Worm (Caenorhabditis elegans) whole organism, mixed stage, embryonic: ENCODE results near the gene C12D5.5.

Source experiments
- bed-3 ChIP-seq: fragments of 200-800 bp; sonication (Bioruptor generic); optimal IDR thresholded peaks from 3 replicates; lab custom pipeline; 2018; ENCODE audit warnings: mild to moderate bottlenecking, missing genetic modification characterization, moderate library complexity, missing compliant biosample characterization
- blmp-1 ChIP-seq: fragments of 150-350 bp; optimal IDR thresholded peaks from 2 replicates; lab custom pipeline; 2014; ENCODE audit warnings: missing biosample characterization, missing genetic modification characterization
- ces-1 ChIP-seq: fragments of 150-350 bp; optimal IDR thresholded peaks from 2 replicates; lab custom pipeline; 2014; ENCODE audit warnings: missing biosample characterization, missing genetic modification reagents, missing genetic modification characterization
- lin-13 ChIP-seq: fragments of 150-350 bp; optimal IDR thresholded peaks from 2 replicates; lab custom pipeline; 2014; ENCODE audit warnings: missing biosample characterization, missing genetic modification characterization
- lin-32 ChIP-seq: fragments of 200-800 bp; sonication (Bioruptor generic); optimal IDR thresholded peaks from 2 replicates; lab custom pipeline; 2018; ENCODE audit warnings: mild to moderate bottlenecking, missing genetic modification characterization, missing compliant biosample characterization
- lsy-2 ChIP-seq: fragments of 150-350 bp; optimal IDR thresholded peaks from 2 replicates; lab custom pipeline; 2014; ENCODE audit warnings: missing biosample characterization, missing genetic modification characterization
- mep-1 ChIP-seq: fragments of 150-350 bp; optimal IDR thresholded peaks from 2 replicates; lab custom pipeline; 2017; ENCODE audit warnings: missing biosample characterization, missing genetic modification reagents, missing genetic modification characterization, inconsistent platforms
- pha-4 ChIP-seq: fragments of 150-350 bp; optimal IDR thresholded peaks from 2 replicates; lab custom pipeline; 2018; ENCODE audit warnings: missing biosample characterization, missing genetic modification reagents, missing genetic modification characterization
- snpc-4 ChIP-seq: fragments of 150-350 bp; optimal IDR thresholded peaks from 2 replicates; lab custom pipeline; 2014; ENCODE audit warnings: missing biosample characterization, missing genetic modification characterization
- sptf-1 ChIP-seq: sonication (generic microtip); optimal IDR thresholded peaks from 2 replicates; lab custom pipeline; 2017; ENCODE audit warnings: mild to moderate bottlenecking, missing genetic modification characterization, moderate library complexity, missing compliant biosample characterization
- unc-39 ChIP-seq: fragments of 150-350 bp; optimal IDR thresholded peaks from 2 replicates; lab custom pipeline; 2014; ENCODE audit warnings: missing biosample characterization, missing genetic modification characterization
- unc-62 ChIP-seq: fragments of 150-350 bp; optimal IDR thresholded peaks from 2 replicates; lab custom pipeline; 2014; ENCODE audit warnings: missing biosample characterization, missing genetic modification reagents, missing genetic modification characterization
- ztf-11 ChIP-seq: fragments of 150-350 bp; optimal IDR thresholded peaks from 2 replicates; lab custom pipeline; 2014; ENCODE audit warnings: missing biosample characterization, missing genetic modification characterization

ce11 chrV:7647147-7647546 lies 20.9 kb upstream of the C12D5.5 start:
- TF ChIP-seq lsy-2 (tag; lab: Kevin White, UChicago) (no peak), mep-1 (tag; lab: Kevin White, UChicago) (no peak), ces-1 (GFP tag; lab: Kevin White, UChicago) (no peak), bed-3 (GFP tag; lab: Kevin White, UChicago) (no peak), snpc-4 (no peak), lin-13 (tag; lab: Kevin White, UChicago) (no peak), pha-4 (tag; lab: Kevin White, UChicago) (no peak), sptf-1 (tag; lab: Kevin White, UChicago) (no peak), unc-62 (GFP tag; lab: Kevin White, UChicago) (no peak), ztf-11 (no peak), unc-39 (tag; lab: Kevin White, UChicago) (no peak), blmp-1 (tag; lab: Kevin White, UChicago) (no peak), lin-32 (GFP tag; lab: Kevin White, UChicago) (no peak)
